Fruit fly (Drosophila melanogaster): ENCODE data around the gene Bdbt.

Bdbt gene

DNA sequence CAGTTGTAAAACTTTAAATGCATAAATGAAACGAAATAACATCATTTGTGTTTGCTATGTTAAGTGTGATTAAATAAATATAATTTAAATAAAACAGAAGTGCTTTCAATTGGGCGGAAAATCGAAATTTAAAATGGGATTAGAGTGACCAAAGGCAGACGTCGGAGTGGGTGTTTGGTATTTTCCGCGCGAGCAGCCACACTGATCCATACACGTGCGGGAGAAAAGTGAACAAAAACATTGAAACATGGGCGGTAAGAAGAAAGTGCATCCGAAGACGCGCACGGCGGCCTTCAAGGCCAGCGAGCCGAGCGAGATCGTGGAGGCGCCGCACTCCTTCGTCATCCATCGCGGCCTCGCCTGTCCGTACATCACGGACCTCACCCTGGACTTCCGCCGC lies 2.6 kb downstream of the Bdbt start, which contains the start of gene ppan (continued):
- TF ChIP-seq trh (GFP tag; optimal IDR thresholded peaks at IDR 0.05) (no peak), salm (tag; optimal IDR thresholded peaks at IDR 0.05) (no peak), so (GFP tag; IDR thresholded peaks at IDR 0.05) (no peak), hb (GFP tag; IDR thresholded peaks at IDR 0.05; ENCODE audit: partially characterized antibody) (no peak), pum (GFP tag; optimal IDR thresholded peaks at IDR 0.05) (no peak), Nf-YA (GFP tag; IDR thresholded peaks at IDR 0.05) (no peak), aop (GFP tag; IDR thresholded peaks at IDR 0.05) (no peak), Hr78 (GFP tag; optimal IDR thresholded peaks at IDR 0.05) (no peak), CG18476 (GFP tag; optimal IDR thresholded peaks at IDR 0.05) (no peak), tx (GFP tag; optimal IDR thresholded peaks at IDR 0.05) (no peak), Vsx1 (GFP tag; optimal IDR thresholded peaks at IDR 0.05) (no peak), NfI (GFP tag; optimal IDR thresholded peaks at IDR 0.05) (no peak), kah (GFP tag; optimal IDR thresholded peaks at IDR 0.05) (no peak), nau (GFP tag; optimal IDR thresholded peaks at IDR 0.05) (no peak), CG10654 (GFP tag; optimal IDR thresholded peaks at IDR 0.05) (no peak), CG13424 (tag; optimal IDR thresholded peaks at IDR 0.05) (no peak), CG7556 (GFP tag; optimal IDR thresholded peaks at IDR 0.05) (no peak), Taf1 (GFP tag; IDR thresholded peaks at IDR 0.05) (no peak), Fer1 (GFP tag; optimal IDR thresholded peaks at IDR 0.05) (no peak), Ets65A (GFP tag) (no peak), phol (tag; optimal IDR thresholded peaks at IDR 0.05) (peak; percentile 28), Lhr (GFP tag; optimal IDR thresholded peaks at IDR 0.05) (no peak), CG34376 (GFP tag; optimal IDR thresholded peaks at IDR 0.05) (no peak), Rfx (GFP tag; IDR thresholded peaks at IDR 0.05) (no peak), CG12391 (tag; optimal IDR thresholded peaks at IDR 0.05) (no peak), exex (tag; optimal IDR thresholded peaks at IDR 0.05) (no peak), CG11247 (GFP tag; IDR thresholded peaks at IDR 0.05) (no peak), MBD-R2 (GFP tag; IDR thresholded peaks at IDR 0.05) (peak; percentile 82), ind (GFP tag; optimal IDR thresholded peaks at IDR 0.05) (no peak), lola (GFP tag; optimal IDR thresholded peaks at IDR 0.05) (no peak), jumu (GFP tag; optimal IDR thresholded peaks at IDR 0.05) (no peak), klu (GFP tag; IDR thresholded peaks at IDR 0.05) (no peak), usp (GFP tag; optimal IDR thresholded peaks at IDR 0.05) (no peak), rib (GFP tag; IDR thresholded peaks at IDR 0.05) (no peak), CG8924 (tag; optimal IDR thresholded peaks at IDR 0.05) (no peak), CG11723 (GFP tag; optimal IDR thresholded peaks at IDR 0.05) (no peak), HLH54F (GFP tag; optimal IDR thresholded peaks at IDR 0.05) (no peak), Med (GFP tag) (peak; percentile 70), odd (GFP tag; optimal IDR thresholded peaks at IDR 0.05) (no peak), luna (GFP tag; optimal IDR thresholded peaks at IDR 0.05) (no peak), CG16813 (GFP tag; IDR thresholded peaks at IDR 0.05; ENCODE audit: partially characterized antibody) (peak; percentile 15; the same call in 1 of the 3 replicates), zen2 (GFP tag; IDR thresholded peaks at IDR 0.05; ENCODE audit: partially characterized antibody) (no peak), Usf (GFP tag; optimal IDR thresholded peaks at IDR 0.05) (no peak), Dek (tag; optimal IDR thresholded peaks at IDR 0.05) (no peak), B-H1 (GFP tag; IDR thresholded peaks at IDR 0.05) (no peak), H15 (GFP tag; IDR thresholded peaks at IDR 0.05) (no peak), CG1832 (GFP tag; optimal IDR thresholded peaks at IDR 0.05) (no peak), insv (GFP tag; optimal IDR thresholded peaks at IDR 0.05) (no peak), vnd (GFP tag; IDR thresholded peaks at IDR 0.05; ENCODE audit: partially characterized antibody) (no peak), CG10321 (GFP tag; IDR thresholded peaks at IDR 0.05) (no peak), fd3F (GFP tag; optimal IDR thresholded peaks at IDR 0.05) (no peak), CG12299 (tag; optimal IDR thresholded peaks at IDR 0.05) (no peak)
